Fruit fly (Drosophila melanogaster) whole organism, embryonic: ENCODE results near the gene CG6040.

Source experiments
- Adf1 ChIP-seq: fragments of 200-800 bp; sonication (Bioruptor generic); IDR thresholded peaks from 2 replicates; pipeline ENCODE4 v1.3.6; 2022; ENCODE audit warnings: missing biosample characterization, missing genetic modification characterization
- Awh ChIP-seq: fragments of 200-800 bp; sonication (Bioruptor generic); IDR thresholded peaks from 2 replicates; pipeline ENCODE4, ENCODE4 v1.3.6; 2022; ENCODE audit warnings: missing biosample characterization, missing genetic modification characterization
- B-H1 ChIP-seq: fragments of 200-800 bp; sonication (Bioruptor generic); IDR thresholded peaks from 3 replicates; pipeline ENCODE4 v1.3.6; 2022; ENCODE audit warnings: missing biosample characterization, missing genetic modification characterization
- BEAF-32 ChIP-seq: fragments of 200-800 bp; sonication (Bioruptor generic); optimal IDR thresholded peaks from 3 replicates; lab custom pipeline; 2017; ENCODE audit warnings: missing biosample characterization, missing genetic modification characterization, mild to moderate bottlenecking, moderate library complexity, missing genetic modification reagents
- CG10147 ChIP-seq: fragments of 200-800 bp; sonication (Bioruptor generic); optimal IDR thresholded peaks from 2 replicates; lab custom pipeline; 2019; ENCODE audit warnings: missing biosample characterization, mild to moderate bottlenecking, missing genetic modification characterization, moderate library complexity
- CG10565 ChIP-seq: fragments of 200-800 bp; sonication (Bioruptor generic); optimal IDR thresholded peaks from 3 replicates; lab custom pipeline; 2016; ENCODE audit warnings: missing biosample characterization, mild to moderate bottlenecking, missing genetic modification characterization
- CG12219 ChIP-seq: fragments of 200-800 bp; sonication (Bioruptor generic); optimal IDR thresholded peaks from 3 replicates; lab custom pipeline; 2018; ENCODE audit warnings: missing biosample characterization, mild to moderate bottlenecking, missing genetic modification characterization
- CG12769 ChIP-seq: fragments of 200-800 bp; sonication (Bioruptor generic); optimal IDR thresholded peaks from 2 replicates; lab custom pipeline; 2019; ENCODE audit warnings: missing biosample characterization, mild to moderate bottlenecking, missing genetic modification characterization, moderate library complexity
- CG15514 ChIP-seq: fragments of 200-800 bp; sonication (Bioruptor generic); optimal IDR thresholded peaks from 3 replicates; lab custom pipeline; 2017; ENCODE audit warnings: missing biosample characterization, missing genetic modification characterization, mild to moderate bottlenecking, moderate library complexity, missing genetic modification reagents
- CG17829 ChIP-seq: fragments of 200-800 bp; optimal IDR thresholded peaks from 2 replicates; lab custom pipeline; 2019; ENCODE audit warnings: missing biosample characterization, mild to moderate bottlenecking, missing genetic modification characterization, moderate library complexity
- CG2889 ChIP-seq: fragments of 200-800 bp; sonication (Bioruptor generic); IDR thresholded peaks from 3 replicates; pipeline ENCODE4 v1.3.6; 2022; ENCODE audit warnings: missing biosample characterization, missing genetic modification characterization
- CG31224 ChIP-seq: fragments of 200-800 bp; sonication (Bioruptor generic); IDR thresholded peaks from 2 replicates; pipeline ENCODE4 v1.3.6; 2022; ENCODE audit warnings: missing biosample characterization, missing genetic modification characterization
- CG31365 ChIP-seq: fragments of 200-800 bp; sonication (Bioruptor generic); optimal IDR thresholded peaks from 2 replicates; lab custom pipeline; 2018; ENCODE audit warnings: missing biosample characterization, mild to moderate bottlenecking, missing genetic modification characterization
- CG31441 ChIP-seq: fragments of 200-800 bp; sonication (Bioruptor generic); IDR thresholded peaks from 2 replicates; pipeline ENCODE4 v1.3.6; 2022; ENCODE audit warnings: missing biosample characterization, missing genetic modification characterization
- CG34224 ChIP-seq: fragments of 200-800 bp; sonication (Bioruptor generic); IDR thresholded peaks from 3 replicates; pipeline ENCODE4 v1.3.6; 2022; ENCODE audit warnings: missing biosample characterization, missing genetic modification characterization; ENCODE audit not compliant: partially characterized antibody
- CG42726 ChIP-seq: fragments of 200-800 bp; sonication (Bioruptor generic); IDR thresholded peaks from 2 replicates; pipeline ENCODE4 v1.3.6; 2022; ENCODE audit warnings: missing biosample characterization, missing genetic modification characterization; ENCODE audit not compliant: partially characterized antibody
- CG4730 ChIP-seq: fragments of 200-800 bp; sonication (Bioruptor generic); IDR thresholded peaks from 2 replicates; pipeline ENCODE4 v1.3.6; 2022; ENCODE audit warnings: missing biosample characterization, missing genetic modification characterization
- CG6272 ChIP-seq: fragments of 200-800 bp; sonication (Bioruptor generic); IDR thresholded peaks from 2 replicates; pipeline ENCODE4 v1.3.6; 2022; ENCODE audit warnings: missing biosample characterization, missing genetic modification characterization
- CG6689 ChIP-seq: fragments of 200-800 bp; sonication (Bioruptor generic); IDR thresholded peaks from 2 replicates; pipeline ENCODE4 v1.3.6; 2022; ENCODE audit warnings: missing biosample characterization, missing genetic modification characterization
- CG8359 ChIP-seq: fragments of 200-800 bp; sonication (Bioruptor generic); optimal IDR thresholded peaks from 2 replicates; lab custom pipeline; 2017; ENCODE audit warnings: missing biosample characterization, mild to moderate bottlenecking, missing genetic modification characterization, borderline replicate concordance
- CG8388 ChIP-seq: fragments of 200-800 bp; sonication (Bioruptor generic); optimal IDR thresholded peaks from 2 replicates; lab custom pipeline; 2019; ENCODE audit warnings: missing biosample characterization, mild to moderate bottlenecking, missing genetic modification characterization, moderate library complexity
- CG9727 ChIP-seq: fragments of 200-800 bp; sonication (Bioruptor generic); optimal IDR thresholded peaks from 3 replicates; lab custom pipeline; 2017; ENCODE audit warnings: missing biosample characterization, mild to moderate bottlenecking, missing genetic modification characterization
- Ets65A ChIP-seq: fragments of 200-800 bp; sonication (Bioruptor generic); peaks from one replicate; lab custom pipeline; 2016; ENCODE audit warnings: missing biosample characterization, missing genetic modification characterization
- Ets97D ChIP-seq: fragments of 200-800 bp; sonication (Bioruptor generic); optimal IDR thresholded peaks from 3 replicates; lab custom pipeline; 2016; ENCODE audit warnings: missing biosample characterization, missing genetic modification characterization
- Fer2 ChIP-seq: fragments of 200-800 bp; sonication (Bioruptor generic); optimal IDR thresholded peaks from 2 replicates; lab custom pipeline; 2018; ENCODE audit warnings: missing biosample characterization, mild to moderate bottlenecking, missing genetic modification characterization, moderate library complexity
- HLH3B ChIP-seq: fragments of 200-800 bp; sonication (Bioruptor generic); IDR thresholded peaks from 2 replicates; pipeline ENCODE4 v1.3.6; 2022; ENCODE audit warnings: missing biosample characterization, missing genetic modification characterization
- HmgZ ChIP-seq: fragments of 200-800 bp; sonication (Bioruptor generic); optimal IDR thresholded peaks from 2 replicates; lab custom pipeline; 2018; ENCODE audit warnings: missing biosample characterization, mild to moderate bottlenecking, missing genetic modification characterization
- Hr51 ChIP-seq, 2 experiments: fragments of 200-800 bp; sonication (Bioruptor generic); optimal IDR thresholded peaks; 2 replicates in 1 of 2; 3 replicates in 1 of 2; lab custom pipeline; 2016 to 2018; ENCODE audit warnings: missing biosample characterization in 2 of 2, missing genetic modification characterization in 2 of 2, mild to moderate bottlenecking in 1 of 2, moderate library complexity in 1 of 2
- Mad ChIP-seq: fragments of 200-800 bp; sonication (Bioruptor generic); optimal IDR thresholded peaks from 2 replicates; lab custom pipeline; 2016; ENCODE audit warnings: missing biosample characterization, missing genetic modification characterization
- Mrtf ChIP-seq: fragments of 200-800 bp; sonication (Bioruptor generic); IDR thresholded peaks from 3 replicates; pipeline ENCODE4 v1.3.6; 2022; ENCODE audit warnings: missing biosample characterization, missing genetic modification characterization
- NfI ChIP-seq: fragments of 200-800 bp; sonication (Bioruptor generic); optimal IDR thresholded peaks from 3 replicates; lab custom pipeline; 2018; ENCODE audit warnings: missing biosample characterization, mild to moderate bottlenecking, missing genetic modification characterization, moderate library complexity
- Optix ChIP-seq: fragments of 200-800 bp; sonication (Bioruptor generic); IDR thresholded peaks from 3 replicates; pipeline ENCODE4 v1.3.6; 2022; ENCODE audit warnings: missing biosample characterization, missing genetic modification characterization
- PHDP ChIP-seq: fragments of 200-800 bp; sonication (Bioruptor generic); optimal IDR thresholded peaks from 3 replicates; lab custom pipeline; 2018; ENCODE audit warnings: missing biosample characterization, mild to moderate bottlenecking, missing genetic modification characterization, moderate library complexity
- Spps ChIP-seq: fragments of 200-800 bp; sonication (Bioruptor generic); optimal IDR thresholded peaks from 2 replicates; lab custom pipeline; 2018; ENCODE audit warnings: missing biosample characterization, mild to moderate bottlenecking, missing genetic modification characterization
- Stat92E ChIP-seq, 3 experiments: fragments of >200 bp in 2 of 3; fragments of 200-800 bp in 1 of 3; sonication (Bioruptor generic) in 1 of 3; optimal IDR thresholded peaks; 2 replicates each; lab custom pipeline; 2017 to 2019; ENCODE audit warnings: missing biosample characterization in 3 of 3, missing genetic modification characterization in 3 of 3, mild to moderate bottlenecking in 1 of 3, moderate library complexity in 1 of 3
- Trl ChIP-seq, 3 experiments: fragments of >200 bp in 2 of 3; fragments of 200-800 bp in 1 of 3; sonication (Bioruptor generic) in 1 of 3; optimal IDR thresholded peaks; 2 replicates in 1 of 3; 3 replicates in 2 of 3; lab custom pipeline; 2016 to 2017; ENCODE audit warnings: missing biosample characterization in 1 of 3, missing genetic modification characterization in 1 of 3
- ara ChIP-seq: fragments of 200-800 bp; sonication (Bioruptor generic); IDR thresholded peaks from 2 replicates; pipeline ENCODE4 v1.3.6; 2022; ENCODE audit warnings: missing biosample characterization, missing genetic modification characterization
- bigmax ChIP-seq: fragments of 200-800 bp; sonication (Bioruptor generic); optimal IDR thresholded peaks from 2 replicates; lab custom pipeline; 2018; ENCODE audit warnings: missing biosample characterization, mild to moderate bottlenecking, missing genetic modification characterization
- chif ChIP-seq, 2 experiments: fragments of 200-800 bp; sonication (Bioruptor generic); optimal IDR thresholded peaks; 3 replicates each; lab custom pipeline; 2016; ENCODE audit warnings: missing biosample characterization in 2 of 2, missing genetic modification characterization in 2 of 2
- fu2 ChIP-seq: fragments of 200-800 bp; sonication (Bioruptor generic); optimal IDR thresholded peaks from 2 replicates; lab custom pipeline; 2016; ENCODE audit warnings: missing biosample characterization, missing genetic modification characterization
- hb ChIP-seq: fragments of 200-800 bp; sonication (Bioruptor generic); IDR thresholded peaks from 3 replicates; pipeline ENCODE4 v1.3.6; 2022; ENCODE audit warnings: missing biosample characterization, missing genetic modification characterization; ENCODE audit not compliant: partially characterized antibody
- insv ChIP-seq, 2 experiments: fragments of 200-800 bp; sonication (Bioruptor generic); optimal IDR thresholded peaks; 3 replicates each; lab custom pipeline; 2016 to 2018; ENCODE audit warnings: missing biosample characterization in 2 of 2, missing genetic modification characterization in 2 of 2
- inv ChIP-seq: fragments of 200-800 bp; sonication (Bioruptor generic); IDR thresholded peaks from 2 replicates; pipeline ENCODE4 v1.3.6; 2022; ENCODE audit warnings: missing biosample characterization, missing genetic modification characterization; ENCODE audit not compliant: partially characterized antibody
- kay ChIP-seq: fragments of 200-800 bp; sonication (Bioruptor generic); optimal IDR thresholded peaks from 2 replicates; lab custom pipeline; 2016; ENCODE audit warnings: missing biosample characterization, missing genetic modification characterization
- ranshi ChIP-seq: fragments of 200-800 bp; sonication (Bioruptor generic); IDR thresholded peaks from 2 replicates; pipeline ENCODE4 v1.3.6; 2022; ENCODE audit warnings: missing biosample characterization, missing genetic modification characterization
- row ChIP-seq: fragments of 200-800 bp; sonication (Bioruptor generic); IDR thresholded peaks from 3 replicates; pipeline ENCODE4 v1.3.6; 2022; ENCODE audit warnings: missing biosample characterization, missing genetic modification characterization
- salm ChIP-seq: fragments of 200-800 bp; sonication (Bioruptor generic); optimal IDR thresholded peaks from 2 replicates; lab custom pipeline; 2018; ENCODE audit warnings: missing biosample characterization, mild to moderate bottlenecking, missing genetic modification characterization
- seq ChIP-seq: fragments of 200-800 bp; sonication (Bioruptor generic); IDR thresholded peaks from 2 replicates; pipeline ENCODE4 v1.3.6; 2022; ENCODE audit warnings: missing biosample characterization, missing genetic modification characterization
- vnd ChIP-seq: fragments of 200-800 bp; sonication (Bioruptor generic); IDR thresholded peaks from 3 replicates; pipeline ENCODE4 v1.3.6; 2022; ENCODE audit warnings: missing biosample characterization, missing genetic modification characterization; ENCODE audit not compliant: partially characterized antibody

The CG6040 gene

dm6 chr3R:19153502-19153983, 56.8 kb downstream of the CG6040 start, which contains the start of gene CG5835 (continued):
- no peak for TF ChIP-seq chif (GFP tag; optimal IDR thresholded peaks at IDR 0.05; lab: Kevin White, UChicago)
- TF ChIP-seq BEAF-32 (GFP tag; lab: Kevin White, UChicago), result peak; percentile 7
- no peak for TF ChIP-seq CG31224 (GFP tag; lab: Robert Waterston, UW)
- TF ChIP-seq insv (GFP tag; optimal IDR thresholded peaks at IDR 0.05; lab: Kevin White, UChicago), result no peak
- no peak for TF ChIP-seq CG4730 (GFP tag; lab: Robert Waterston, UW)
- no peak for TF ChIP-seq CG34224 (GFP tag; lab: Robert Waterston, UW)
- peak; percentile 63; the same call in 1 of the 2 replicates for TF ChIP-seq CG6689 (GFP tag; lab: Robert Waterston, UW)
- peak; percentile 52 for TF ChIP-seq HmgZ
- no peak for TF ChIP-seq vnd (GFP tag; lab: Robert Waterston, UW)
- no peak for TF ChIP-seq CG10147 (GFP tag; lab: Kevin White, UChicago)
- peak; percentile 36 for TF ChIP-seq CG15514 (GFP tag; lab: Kevin White, UChicago)
- TF ChIP-seq Spps (tag; lab: Kevin White, UChicago), result no peak
- no peak for TF ChIP-seq CG8388
- TF ChIP-seq hb, result no peak
- TF ChIP-seq Stat92E (GFP tag; optimal IDR thresholded peaks at IDR 0.05; lab: Kevin White, UChicago), result no peak
- no peak for TF ChIP-seq Ets97D
- TF ChIP-seq HLH3B (GFP tag; lab: Robert Waterston, UW), result no peak
- no peak; the same call in 1 of the 2 replicates for TF ChIP-seq CG42726
- TF ChIP-seq Mrtf (GFP tag; lab: Robert Waterston, UW), result no peak
- peak; percentile 63 for TF ChIP-seq row
- peak; percentile 36; the same call in 1 of the 2 replicates for TF ChIP-seq ranshi (GFP tag; lab: Robert Waterston, UW)
- no peak for TF ChIP-seq ara
- TF ChIP-seq Ets65A (GFP tag; lab: Kevin White, UChicago), result no peak
- peak; percentile 26; the same call in 1 of the 2 replicates for TF ChIP-seq CG31441 (GFP tag; lab: Robert Waterston, UW)
- peak; percentile 15 for TF ChIP-seq CG12769
- no peak for TF ChIP-seq CG2889 (GFP tag; lab: Robert Waterston, UW)
- no peak for TF ChIP-seq CG17829 (tag; lab: Kevin White, UChicago)
- no peak for TF ChIP-seq inv (GFP tag; lab: Robert Waterston, UW)
- peak; percentile 38; the same call in 1 of the 2 replicates for TF ChIP-seq seq
- no peak for TF ChIP-seq CG12219 (GFP tag; lab: Kevin White, UChicago)
- TF ChIP-seq Adf1 (GFP tag; lab: Robert Waterston, UW), result peak; percentile 35; the same call in 1 of the 2 replicates
- TF ChIP-seq bigmax, result no peak
- peak; percentile 34 for TF ChIP-seq kay (GFP tag; lab: Kevin White, UChicago)
- no peak for TF ChIP-seq CG10565 (GFP tag; lab: Kevin White, UChicago)
- no peak for TF ChIP-seq fu2 (GFP tag; lab: Kevin White, UChicago)
- no peak for TF ChIP-seq Optix
- no peak for TF ChIP-seq Awh (GFP tag; lab: Robert Waterston, UW)
- no peak for TF ChIP-seq NfI (GFP tag; lab: Kevin White, UChicago)
- TF ChIP-seq CG6272 (GFP tag; lab: Robert Waterston, UW), result no peak
- TF ChIP-seq CG31365, result peak; percentile 19
- TF ChIP-seq Fer2 (tag; lab: Kevin White, UChicago), result no peak
- peak; percentile 8 for TF ChIP-seq PHDP
- no peak for TF ChIP-seq Mad
- TF ChIP-seq CG9727, result no peak
- peak; percentile 50 for TF ChIP-seq CG8359
- TF ChIP-seq Trl (optimal IDR thresholded peaks at IDR 0.05; lab: Kevin White, UChicago), result peak in 1 of 2 experiments; percentile 4
- no peak for TF ChIP-seq Trl (GFP tag; optimal IDR thresholded peaks at IDR 0.05; lab: Kevin White, UChicago)
- TF ChIP-seq B-H1 (GFP tag; lab: Robert Waterston, UW), result no peak
- TF ChIP-seq salm, result no peak
- no peak for TF ChIP-seq Hr51 (GFP tag; optimal IDR thresholded peaks at IDR 0.05; lab: Kevin White, UChicago)
